Worm (Caenorhabditis elegans): ENCODE data around the gene pqm-1.

The pqm-1 gene

DNA sequence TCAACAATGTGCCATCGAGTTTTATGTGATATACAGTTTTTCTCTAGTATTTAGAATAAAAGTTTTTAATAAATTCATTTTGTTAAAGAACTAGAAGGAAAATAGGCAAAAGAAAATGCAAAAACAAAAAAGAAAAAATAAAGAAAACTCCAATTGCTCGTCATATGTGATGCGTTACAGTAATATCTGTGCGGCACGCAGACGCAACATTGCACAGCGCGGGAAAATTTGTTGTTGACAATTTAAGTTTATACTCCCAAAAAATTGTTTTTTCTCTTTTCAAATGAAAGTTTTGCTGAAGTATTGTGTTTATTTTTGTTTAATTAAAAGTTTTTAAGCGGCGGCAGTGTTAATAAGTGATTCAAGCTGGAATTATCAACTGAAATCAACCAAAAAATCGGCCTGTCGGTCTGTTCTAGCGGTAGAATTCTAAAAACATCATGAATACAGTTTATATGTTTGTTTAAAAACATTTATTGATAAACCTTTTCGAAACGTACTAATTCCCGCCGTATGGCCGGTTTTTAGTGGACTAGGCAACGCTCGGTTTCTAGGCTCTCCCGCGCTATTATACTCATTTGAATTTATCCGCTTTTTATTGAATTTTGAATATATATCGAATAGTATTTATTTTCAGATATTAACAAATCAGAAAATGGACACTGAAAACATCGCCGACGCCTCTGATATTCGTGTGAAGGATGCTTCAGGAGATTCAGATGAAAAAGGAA lies 46.2 kb downstream of the pqm-1 start, which contains the start of gene nasp-1 (continued):
- TF ChIP-seq nhr-90 (tag; optimal IDR thresholded peaks at IDR 0.05): no peak
- peak; percentile 50 for TF ChIP-seq F49E8.2 (tag; optimal IDR thresholded peaks at IDR 0.05; ENCODE audit: insufficient read depth)
- TF ChIP-seq nhr-27 (tag; optimal IDR thresholded peaks at IDR 0.05): no peak
- no peak for TF ChIP-seq B0261.1 (tag; optimal IDR thresholded peaks at IDR 0.05)
- no peak for TF ChIP-seq egl-18 (GFP tag; IDR thresholded peaks at IDR 0.05)
- no peak for TF ChIP-seq ama-1 (optimal IDR thresholded peaks at IDR 0.05)
- no peak for TF ChIP-seq ama-1 (GFP tag; optimal IDR thresholded peaks at IDR 0.05)
- TF ChIP-seq efl-1 (GFP tag; optimal IDR thresholded peaks at IDR 0.05): peak; percentile 94
- no peak for TF ChIP-seq pbrm-1 (GFP tag; IDR thresholded peaks at IDR 0.05)
- TF ChIP-seq lin-40 (tag; optimal IDR thresholded peaks at IDR 0.05): no peak
- TF ChIP-seq ceh-91 (GFP tag; IDR thresholded peaks at IDR 0.05): peak; percentile 58; the same call in 1 of the 2 replicates
- TF ChIP-seq let-526 (GFP tag; IDR thresholded peaks at IDR 0.05): no peak
- no peak for TF ChIP-seq unc-130 (GFP tag; optimal IDR thresholded peaks at IDR 0.05)
- TF ChIP-seq dox-1 (GFP tag; IDR thresholded peaks at IDR 0.05): peak; percentile 38; the same call in 1 of the 2 replicates
- TF ChIP-seq mes-4 (tag; optimal IDR thresholded peaks at IDR 0.05): no peak
- TF ChIP-seq repo-1 (tag; optimal IDR thresholded peaks at IDR 0.05): no peak
- no peak for TF ChIP-seq attf-6 (GFP tag; IDR thresholded peaks at IDR 0.05)
- TF ChIP-seq hmg-1.2 (GFP tag; IDR thresholded peaks at IDR 0.05): no peak; the same call in 1 of the 2 replicates
- 0 out of 2 replicates have a peak, but pooled peaks have one; percentile 6 for TF ChIP-seq rcor-1 (GFP tag; IDR thresholded peaks at IDR 0.05)
- peak; percentile 90 for TF ChIP-seq madf-6 (GFP tag; IDR thresholded peaks at IDR 0.05)
- TF ChIP-seq atf-7 (tag; optimal IDR thresholded peaks at IDR 0.05): no peak
- TF ChIP-seq F37B4.10 (GFP tag; IDR thresholded peaks at IDR 0.05): no peak
- TF ChIP-seq B0035.1 (tag; optimal IDR thresholded peaks at IDR 0.05): no peak
- TF ChIP-seq ets-4 (GFP tag; optimal IDR thresholded peaks at IDR 0.05): no peak
- no peak for TF ChIP-seq nfya-2 (GFP tag; IDR thresholded peaks at IDR 0.05)
- peak; percentile 48; the same call in 1 of the 2 replicates for TF ChIP-seq lin-26 (GFP tag; IDR thresholded peaks at IDR 0.05)
- TF ChIP-seq lag-1 (GFP tag; IDR thresholded peaks at IDR 0.05): no peak
- no peak for TF ChIP-seq ztf-26 (tag; optimal IDR thresholded peaks at IDR 0.05)

DNA sequence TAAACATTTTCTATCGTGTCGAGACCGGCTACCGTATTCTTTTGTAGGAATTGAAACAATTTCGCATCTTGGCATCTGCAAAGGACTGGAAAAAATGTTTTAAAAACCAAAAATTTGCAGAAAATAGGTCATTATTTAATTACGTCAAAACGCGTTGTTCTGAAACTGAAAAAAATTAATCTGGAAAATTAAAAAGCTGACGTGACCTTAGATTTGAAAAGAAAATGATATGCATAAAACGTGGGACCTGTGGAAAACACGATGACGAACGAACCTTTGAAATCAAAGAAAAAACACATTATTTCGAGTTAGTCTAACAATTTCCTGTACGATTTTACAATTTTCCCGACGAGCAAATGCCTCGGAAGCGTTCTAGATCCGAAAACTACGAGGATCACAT lies 48.2 kb downstream of the pqm-1 start, which contains the start of gene C09H10.9:
Gene C09H10.9 (plus strand): TSS at position 301 of the 400 bp plus-strand sequence.
- TF ChIP-seq dpff-1 (tag; optimal IDR thresholded peaks at IDR 0.05) (no peak), nhr-179 (tag; optimal IDR thresholded peaks at IDR 0.05) (no peak), chd-7 (tag; optimal IDR thresholded peaks at IDR 0.05) (no peak), aptf-2 (GFP tag; conservative IDR thresholded peaks at IDR 0.05) (no peak), rec-8 (tag; optimal IDR thresholded peaks at IDR 0.05) (no peak), nfya-2 (GFP tag; IDR thresholded peaks at IDR 0.05) (no peak)

DNA sequence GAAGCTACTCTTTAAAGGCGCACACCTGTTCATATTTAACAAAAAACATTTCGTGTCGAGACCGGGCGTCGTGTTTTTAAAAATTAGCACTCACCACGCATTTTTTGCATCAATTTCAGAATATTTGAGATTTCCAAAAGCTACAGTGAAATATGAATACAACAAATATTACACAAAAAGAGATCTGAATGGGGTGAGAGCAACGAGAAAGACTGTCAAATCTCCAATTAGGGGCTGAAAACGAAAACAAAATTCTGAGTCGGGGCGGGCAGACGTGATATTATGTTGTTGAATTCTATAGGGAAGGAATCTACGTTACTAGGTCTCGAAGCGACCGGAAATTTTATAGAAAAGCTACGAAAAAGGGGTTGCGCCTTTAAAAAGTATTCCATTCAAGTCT lies 48.7 kb downstream of the pqm-1 start, which contains the start of gene C09H10.5:
Gene C09H10.5 (minus strand): TSS at position 101 of the 400 bp plus-strand sequence.
- TF ChIP-seq nhr-120 (GFP tag; IDR thresholded peaks at IDR 0.05) (no peak), F10E7.11 (tag; optimal IDR thresholded peaks at IDR 0.05) (no peak), ceh-100 (GFP tag; IDR thresholded peaks at IDR 0.05) (no peak), rcor-1 (GFP tag; IDR thresholded peaks at IDR 0.05) (no peak), pbrm-1 (GFP tag; IDR thresholded peaks at IDR 0.05) (no peak)
